Worm (Caenorhabditis elegans): ENCODE measurements around the gene K11H3.8.
A peak's percentile ranks its signal among the peaks of the same experiment; 100 is the strongest.

K11H3.8 gene

ce11 chrIII:9874515-9874914 is 39.5 kb downstream of the K11H3.8 start:
- TF ChIP-seq ceh-82 (tag; optimal IDR thresholded peaks at IDR 0.05): no peak

DNA sequence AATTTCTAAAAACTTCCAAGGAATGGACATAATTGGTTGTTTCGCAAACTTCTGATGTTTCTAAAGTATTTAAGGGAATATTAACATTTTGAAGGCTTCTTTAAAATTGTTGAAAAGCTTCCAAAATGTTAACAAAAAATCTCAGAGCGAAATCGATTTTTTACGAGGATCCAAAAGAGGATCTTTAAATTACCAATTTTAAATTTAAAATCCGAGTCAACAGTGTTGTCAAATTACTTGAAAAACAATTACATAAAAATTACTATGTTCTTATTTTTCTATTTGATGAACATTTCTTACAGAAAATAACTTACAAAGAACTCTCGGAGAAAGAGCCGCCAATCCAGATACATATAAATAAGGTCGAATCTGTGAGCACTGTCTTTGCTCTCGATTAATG is 42.0 kb downstream of the K11H3.8 start, which contains the start of gene ZK757.10:
TSS of gene ZK757.10 (plus strand) at position 301 of the 400 bp plus-strand sequence.
- no peak for TF ChIP-seq nhr-47 (tag; optimal IDR thresholded peaks at IDR 0.05)
- no peak for TF ChIP-seq mep-1 (tag; optimal IDR thresholded peaks at IDR 0.05)
- no peak for TF ChIP-seq jun-1 (tag; optimal IDR thresholded peaks at IDR 0.05)
- TF ChIP-seq nhr-77 (tag; optimal IDR thresholded peaks at IDR 0.05): no peak
- no peak for TF ChIP-seq lsy-2 (tag; optimal IDR thresholded peaks at IDR 0.05)
- TF ChIP-seq lin-13 (GFP tag; optimal IDR thresholded peaks at IDR 0.05): no peak
- TF ChIP-seq mef-2 (tag; optimal IDR thresholded peaks at IDR 0.05): no peak
- no peak for TF ChIP-seq unc-130 (tag; optimal IDR thresholded peaks at IDR 0.05)
- TF ChIP-seq nhr-85 (tag): no peak
- TF ChIP-seq xbp-1 (tag; optimal IDR thresholded peaks at IDR 0.05): no peak
- TF ChIP-seq pag-3 (tag; optimal IDR thresholded peaks at IDR 0.05; ENCODE audit: borderline replicate concordance, insufficient read depth): no peak

- TF ChIP-seq elt-2 (tag; optimal IDR thresholded peaks at IDR 0.05): no peak
- no peak for TF ChIP-seq alr-1 (tag; optimal IDR thresholded peaks at IDR 0.05; ENCODE audit: borderline replicate concordance)
- no peak for TF ChIP-seq fkh-4 (tag; optimal IDR thresholded peaks at IDR 0.05; ENCODE audit: borderline replicate concordance)
- no peak for TF ChIP-seq nhr-85 (tag)
- no peak for TF ChIP-seq tlp-1 (tag; optimal IDR thresholded peaks at IDR 0.05)
- no peak for TF ChIP-seq ces-1 (GFP tag; optimal IDR thresholded peaks at IDR 0.05)
Observed at ce11 chrIII:9878828-9879227, 43.8 kb downstream of the K11H3.8 start, which contains the start of gene ZK757.2. Gene ZK757.2, minus strand, starts transcription at chrIII:9878928.

ce11 chrIII:9885609-9886008 is 50.6 kb downstream of the K11H3.8 start:
- TF ChIP-seq nhr-71 (tag; optimal IDR thresholded peaks at IDR 0.05) (no peak), ets-5 (GFP tag; IDR thresholded peaks at IDR 0.05) (no peak), egl-13 (tag; optimal IDR thresholded peaks at IDR 0.05) (no peak), tbx-2 (tag; optimal IDR thresholded peaks at IDR 0.05) (no peak), mdl-1 (tag; optimal IDR thresholded peaks at IDR 0.05) (no peak), tlp-1 (tag; optimal IDR thresholded peaks at IDR 0.05) (no peak), grh-1 (GFP tag; IDR thresholded peaks at IDR 0.05) (no peak), lin-14 (GFP tag; optimal IDR thresholded peaks at IDR 0.05) (peak; percentile 59), nhr-28 (tag; optimal IDR thresholded peaks at IDR 0.05) (no peak), sox-4 (tag; optimal IDR thresholded peaks at IDR 0.05) (no peak), unc-62 (GFP tag; optimal IDR thresholded peaks at IDR 0.05) (no peak), lin-35 (GFP tag; optimal IDR thresholded peaks at IDR 0.05) (no peak), nhr-47 (tag; optimal IDR thresholded peaks at IDR 0.05) (no peak), rnt-1 (tag; optimal IDR thresholded peaks at IDR 0.05) (peak; percentile 47), fos-1 (tag; optimal IDR thresholded peaks at IDR 0.05) (no peak), sptf-1 (tag; optimal IDR thresholded peaks at IDR 0.05) (no peak), nhr-77 (tag; optimal IDR thresholded peaks at IDR 0.05) (no peak)

ce11 chrIII:9886323-9886722 is 51.3 kb downstream of the K11H3.8 start:
- TF ChIP-seq xbp-1 (tag; optimal IDR thresholded peaks at IDR 0.05) (no peak), lin-14 (GFP tag; optimal IDR thresholded peaks at IDR 0.05) (peak; percentile 57), fkh-10 (GFP tag; optimal IDR thresholded peaks at IDR 0.05) (peak; percentile 24), hpl-2 (GFP tag; optimal IDR thresholded peaks at IDR 0.05) (no peak), ama-1 (optimal IDR thresholded peaks at IDR 0.05) (no peak), vab-15 (tag; optimal IDR thresholded peaks at IDR 0.05) (no peak), fkh-8 (tag; optimal IDR thresholded peaks at IDR 0.05) (peak; percentile 41)
